Worm (Caenorhabditis elegans): ENCODE results near the gene cest-1.1.

- TF ChIP-seq unc-62 (GFP tag; optimal IDR thresholded peaks at IDR 0.05) (no peak), elt-3 (tag; optimal IDR thresholded peaks at IDR 0.05) (no peak), dmd-4 (tag; optimal IDR thresholded peaks at IDR 0.05) (no peak), nhr-77 (tag; optimal IDR thresholded peaks at IDR 0.05) (no peak), ama-1 (optimal IDR thresholded peaks at IDR 0.05) (no peak), lin-13 (GFP tag; optimal IDR thresholded peaks at IDR 0.05) (no peak), snpc-4 (tag; optimal IDR thresholded peaks at IDR 0.05) (no peak)
Measured at ce11 chrV:14210743-14211142, 44.2 kb upstream of the cest-1.1 start, which contains the start of gene str-230.

All from whole organism, L2 larva.